Worm (Caenorhabditis elegans) whole organism, L2 larva: ENCODE results near the gene nhr-120.

Experiments used
- dmd-4 ChIP-seq: sonication (generic microtip); optimal IDR thresholded peaks from 2 replicates; lab custom pipeline; 2017; ENCODE audit warnings: missing biosample characterization, missing genetic modification characterization
- unc-39 ChIP-seq: fragments of 150-350 bp; optimal IDR thresholded peaks from 2 replicates; lab custom pipeline; 2014; ENCODE audit warnings: missing biosample characterization, missing genetic modification characterization

DNA sequence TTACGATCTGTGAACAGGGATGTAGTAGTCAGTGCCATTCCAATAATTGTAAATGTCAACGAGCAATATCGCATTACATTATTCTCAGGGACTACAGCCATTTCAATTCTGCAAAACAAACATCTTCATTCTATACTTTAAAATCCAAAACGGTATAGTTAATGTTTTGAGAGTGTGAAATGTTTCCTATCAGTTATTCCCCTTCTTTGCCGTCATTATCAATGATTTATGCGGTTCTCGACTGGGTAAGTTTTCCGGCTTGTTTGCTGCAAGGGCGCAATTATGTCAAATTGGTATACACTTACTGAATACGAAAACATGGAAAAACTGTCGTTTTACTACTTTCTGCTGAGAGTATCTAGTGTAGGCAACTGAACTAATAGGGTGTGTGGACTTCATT is 37.3 kb downstream of the nhr-120 start, which contains the start of gene F23G4.1:
- TF ChIP-seq unc-39 (tag; lab: Kevin White, UChicago) = no peak
- no peak for TF ChIP-seq dmd-4 (tag; lab: Kevin White, UChicago)
